Worm (Caenorhabditis elegans): ENCODE data around the gene efn-3.

DNA sequence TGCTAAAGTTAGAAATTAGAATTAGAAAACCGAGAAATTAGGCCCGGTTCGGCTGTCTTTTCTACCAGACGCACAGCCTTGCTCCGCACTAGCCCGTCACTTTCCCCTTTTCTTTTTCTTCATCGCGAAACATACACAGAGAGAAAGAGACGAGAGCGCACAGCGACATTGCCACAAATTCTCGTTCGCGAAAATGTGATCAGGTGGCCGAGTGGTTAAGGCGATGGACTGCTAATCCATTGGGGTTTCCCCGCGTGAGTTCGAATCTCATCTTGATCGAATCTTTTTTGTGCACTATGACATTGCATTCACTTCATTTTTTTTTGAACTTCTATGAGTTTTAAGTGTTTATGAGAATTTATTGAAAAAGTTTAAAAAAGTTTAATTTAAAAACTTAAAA, 34.8 kb downstream of the efn-3 start:
- TF ChIP-seq ceh-36 (tag; optimal IDR thresholded peaks at IDR 0.05) (no peak), ama-1 (optimal IDR thresholded peaks at IDR 0.05) (no peak), ceh-13 (GFP tag; optimal IDR thresholded peaks at IDR 0.05) (no peak), F13C5.2 (tag; optimal IDR thresholded peaks at IDR 0.05) (peak; percentile 55), sea-1 (GFP tag; conservative IDR thresholded peaks at IDR 0.05) (0 out of 2 replicates have a peak, but pooled peaks have one; percentile 41), pes-1 (GFP tag; IDR thresholded peaks at IDR 0.05) (no peak; the same call in 1 of the 2 replicates), tbx-37 (GFP tag; conservative IDR thresholded peaks at IDR 0.05) (no peak; the same call in 1 of the 2 replicates)
